Worm (Caenorhabditis elegans) whole organism, young adult: ENCODE measurements around the gene mdt-9.

Experiments used
- B0035.1 ChIP-seq: sonication (generic microtip); optimal IDR thresholded peaks from 2 replicates; lab custom pipeline; 2016; ENCODE audit warnings: missing genetic modification characterization, mild to moderate bottlenecking, missing compliant biosample characterization, missing genotype, missing genetic modification reagents
- B0261.1 ChIP-seq: sonication (generic microtip); optimal IDR thresholded peaks from 2 replicates; lab custom pipeline; 2016; ENCODE audit warnings: mild to moderate bottlenecking, missing genetic modification characterization, moderate library complexity, missing compliant biosample characterization
- B0336.3 ChIP-seq: fragments of 200-800 bp; sonication (Bioruptor generic); IDR thresholded peaks from 2 replicates; pipeline ENCODE4 v1.3.6; 2022; ENCODE audit warnings: missing genetic modification characterization, missing compliant biosample characterization
- F10E7.11 ChIP-seq: sonication (generic microtip); optimal IDR thresholded peaks from 2 replicates; lab custom pipeline; 2017; ENCODE audit warnings: mild to moderate bottlenecking, missing genetic modification characterization, moderate library complexity, missing compliant biosample characterization
- F23B12.7 ChIP-seq: sonication (generic microtip); optimal IDR thresholded peaks from 2 replicates; lab custom pipeline; 2017; ENCODE audit warnings: missing genetic modification characterization, mild to moderate bottlenecking, missing compliant biosample characterization, antibody characterized with exemption, moderate library complexity; ENCODE audit not compliant: insufficient read depth
- F49E8.2 ChIP-seq: sonication (generic microtip); optimal IDR thresholded peaks from 3 replicates; lab custom pipeline; 2017; ENCODE audit warnings: missing genetic modification characterization, mild to moderate bottlenecking, missing compliant biosample characterization, antibody characterized with exemption, moderate library complexity; ENCODE audit not compliant: insufficient read depth
- F52B5.7 ChIP-seq: sonication (generic microtip); optimal IDR thresholded peaks from 2 replicates; lab custom pipeline; 2016; ENCODE audit warnings: mild to moderate bottlenecking, missing genetic modification characterization, missing compliant biosample characterization
- F55B11.4 ChIP-seq: sonication (generic microtip); optimal IDR thresholded peaks from 2 replicates; lab custom pipeline; 2016; ENCODE audit warnings: missing compliant biosample characterization, missing genetic modification characterization, borderline replicate concordance; ENCODE audit not compliant: insufficient read depth
- F57A8.1 ChIP-seq: fragments of 200-800 bp; sonication (Bioruptor generic); optimal IDR thresholded peaks from 2 replicates; lab custom pipeline; 2018; ENCODE audit warnings: mild to moderate bottlenecking, missing genetic modification characterization, moderate library complexity, missing compliant biosample characterization
- K11D2.4 ChIP-seq: fragments of 200-800 bp; sonication (Bioruptor generic); IDR thresholded peaks from 2 replicates; pipeline ENCODE4 v1.3.6; 2022; ENCODE audit warnings: missing genetic modification reagents, missing genetic modification characterization, missing compliant biosample characterization
- akir-1 ChIP-seq: fragments of 200-800 bp; sonication (Bioruptor generic); optimal IDR thresholded peaks from 2 replicates; lab custom pipeline; 2018; ENCODE audit warnings: mild to moderate bottlenecking, missing genetic modification characterization, moderate library complexity, missing compliant biosample characterization
- ama-1 ChIP-seq, 3 experiments: fragments of 150-350 bp in 1 of 3; sonication (generic microtip) in 2 of 3; optimal IDR thresholded peaks; 2 replicates each; lab custom pipeline; 2014 to 2018; ENCODE audit warnings: missing biosample characterization in 2 of 3, missing genetic modification characterization in 2 of 3, missing genetic modification reagents in 2 of 3
- aptf-2 ChIP-seq: fragments of 200-800 bp; sonication (Bioruptor generic); conservative IDR thresholded peaks from 2 replicates; pipeline ENCODE4 v1.3.6; 2022; ENCODE audit warnings: missing genetic modification reagents, missing genetic modification characterization, missing compliant biosample characterization
- atf-7 ChIP-seq: sonication (generic microtip); optimal IDR thresholded peaks from 2 replicates; lab custom pipeline; 2017; ENCODE audit warnings: mild to moderate bottlenecking, missing genetic modification characterization, missing compliant biosample characterization
- attf-5 ChIP-seq: fragments of 200-800 bp; sonication (Bioruptor generic); optimal IDR thresholded peaks from 2 replicates; lab custom pipeline; 2018; ENCODE audit warnings: mild to moderate bottlenecking, missing genetic modification characterization, missing compliant biosample characterization
- bed-1 ChIP-seq: fragments of 200-800 bp; sonication (Bioruptor generic); IDR thresholded peaks from 2 replicates; pipeline ENCODE4 v1.3.6; 2022; ENCODE audit warnings: missing genetic modification reagents, missing genetic modification characterization, missing compliant biosample characterization
- ccch-3 ChIP-seq: fragments of 200-800 bp; sonication (Bioruptor generic); optimal IDR thresholded peaks from 2 replicates; lab custom pipeline; 2018; ENCODE audit warnings: mild to moderate bottlenecking, missing genetic modification characterization, missing compliant biosample characterization
- cebp-1 ChIP-seq, 2 experiments: fragments of 200-800 bp in 1 of 2; sonication (Bioruptor generic) in 1 of 2; sonication (generic microtip) in 1 of 2; IDR thresholded peaks in 1 of 2; optimal IDR thresholded peaks in 1 of 2; 2 replicates each; pipeline versions ENCODE4 v1.3.6 to Lab custom; 2017 to 2022; ENCODE audit warnings: missing compliant biosample characterization in 2 of 2, missing genetic modification characterization in 2 of 2, mild to moderate bottlenecking in 1 of 2, missing genetic modification reagents in 1 of 2, moderate library complexity in 1 of 2
- ceh-40 ChIP-seq: fragments of 200-800 bp; sonication (Bioruptor generic); IDR thresholded peaks from 2 replicates; pipeline ENCODE4 v1.3.6; 2022; ENCODE audit warnings: missing genetic modification characterization, missing compliant biosample characterization
- ceh-91 ChIP-seq: fragments of 200-800 bp; sonication (Bioruptor generic); IDR thresholded peaks from 2 replicates; pipeline ENCODE4 v1.3.6; 2022; ENCODE audit warnings: missing genetic modification reagents, missing genetic modification characterization, missing compliant biosample characterization
- dpff-1 ChIP-seq: sonication (generic microtip); optimal IDR thresholded peaks from 2 replicates; lab custom pipeline; 2017; ENCODE audit warnings: mild to moderate bottlenecking, missing genetic modification characterization, missing compliant biosample characterization
- dpl-1 ChIP-seq: fragments of 150-350 bp; optimal IDR thresholded peaks from 2 replicates; lab custom pipeline; 2014; ENCODE audit warnings: missing biosample characterization, missing genetic modification reagents, missing genetic modification characterization
- efl-1 ChIP-seq: fragments of 150-350 bp; optimal IDR thresholded peaks from 2 replicates; lab custom pipeline; 2014; ENCODE audit warnings: missing biosample characterization, missing genetic modification reagents, missing genetic modification characterization
- egrh-3 ChIP-seq: fragments of 200-800 bp; sonication (Bioruptor generic); IDR thresholded peaks from 2 replicates; pipeline ENCODE4 v1.3.6; 2022; ENCODE audit warnings: missing genetic modification reagents, missing genetic modification characterization, missing compliant biosample characterization
- ekl-4 ChIP-seq: fragments of 200-800 bp; sonication (Bioruptor generic); IDR thresholded peaks from 2 replicates; pipeline ENCODE4 v1.3.6; 2022; ENCODE audit warnings: missing genetic modification reagents, missing genetic modification characterization, missing compliant biosample characterization
- gei-17 ChIP-seq: fragments of 200-800 bp; sonication (Bioruptor generic); optimal IDR thresholded peaks from 2 replicates; lab custom pipeline; 2018; ENCODE audit warnings: mild to moderate bottlenecking, missing genetic modification characterization, missing compliant biosample characterization
- him-1 ChIP-seq: sonication (generic microtip); optimal IDR thresholded peaks from 2 replicates; lab custom pipeline; 2016; ENCODE audit warnings: missing genotype, missing genetic modification reagents, missing genetic modification characterization, missing compliant biosample characterization
- hmg-20 ChIP-seq: fragments of 200-800 bp; sonication (Bioruptor generic); IDR thresholded peaks from 2 replicates; pipeline ENCODE4 v1.3.6; 2022; ENCODE audit warnings: missing genetic modification reagents, missing genetic modification characterization, missing compliant biosample characterization
- hsf-1 ChIP-seq: fragments of 200-800 bp; sonication (Bioruptor generic); IDR thresholded peaks from 2 replicates; pipeline ENCODE4 v1.3.6; 2022; ENCODE audit warnings: missing genetic modification reagents, missing genetic modification characterization, missing compliant biosample characterization
- let-526 ChIP-seq: fragments of 200-800 bp; sonication (Bioruptor generic); IDR thresholded peaks from 2 replicates; pipeline ENCODE4 v1.3.6; 2022; ENCODE audit warnings: missing genetic modification reagents, missing genetic modification characterization, missing compliant biosample characterization
- lin-54 ChIP-seq: fragments of 200-800 bp; sonication (Bioruptor generic); optimal IDR thresholded peaks from 2 replicates; lab custom pipeline; 2018; ENCODE audit warnings: mild to moderate bottlenecking, missing genetic modification characterization, missing compliant biosample characterization
- lir-1 ChIP-seq: fragments of 200-800 bp; sonication (Bioruptor generic); conservative IDR thresholded peaks from 2 replicates; pipeline ENCODE4 v1.3.6; 2022; ENCODE audit warnings: missing genetic modification reagents, missing genetic modification characterization, missing compliant biosample characterization
- lsl-1 ChIP-seq: fragments of 200-800 bp; sonication (Bioruptor generic); optimal IDR thresholded peaks from 2 replicates; lab custom pipeline; 2018; ENCODE audit warnings: mild to moderate bottlenecking, missing genetic modification characterization, moderate library complexity, missing compliant biosample characterization
- lsy-27 ChIP-seq: sonication (generic microtip); optimal IDR thresholded peaks from 2 replicates; lab custom pipeline; 2017; ENCODE audit warnings: missing genetic modification characterization, mild to moderate bottlenecking, missing compliant biosample characterization, antibody characterized with exemption, missing genotype, borderline replicate concordance; ENCODE audit not compliant: insufficient read depth
- madf-6 ChIP-seq: fragments of 200-800 bp; sonication (Bioruptor generic); IDR thresholded peaks from 2 replicates; pipeline ENCODE4 v1.3.6; 2022; ENCODE audit warnings: missing genetic modification reagents, missing genetic modification characterization, missing compliant biosample characterization
- nfyb-1 ChIP-seq: fragments of 200-800 bp; sonication (Bioruptor generic); IDR thresholded peaks from 2 replicates; pipeline ENCODE4 v1.3.6; 2022; ENCODE audit warnings: missing genetic modification reagents, missing genetic modification characterization, missing compliant biosample characterization
- nhr-120 ChIP-seq: fragments of 200-800 bp; sonication (Bioruptor generic); IDR thresholded peaks from 2 replicates; pipeline ENCODE4 v1.3.6; 2022; ENCODE audit warnings: missing genetic modification characterization, missing compliant biosample characterization
- nhr-179 ChIP-seq: sonication (generic microtip); optimal IDR thresholded peaks from 2 replicates; lab custom pipeline; 2016; ENCODE audit warnings: mild to moderate bottlenecking, missing genetic modification characterization, missing compliant biosample characterization
- pbrm-1 ChIP-seq: fragments of 200-800 bp; sonication (Bioruptor generic); IDR thresholded peaks from 2 replicates; pipeline ENCODE4 v1.3.6; 2022; ENCODE audit warnings: missing genetic modification reagents, missing genetic modification characterization, missing compliant biosample characterization
- pha-4 ChIP-seq: fragments of 150-350 bp; sonication (generic microtip); optimal IDR thresholded peaks from 2 replicates; lab custom pipeline; 2014; ENCODE audit warnings: missing biosample characterization, missing genetic modification reagents, missing genetic modification characterization
- snpc-1.3 ChIP-seq: sonication (generic microtip); optimal IDR thresholded peaks from 2 replicates; lab custom pipeline; 2017; ENCODE audit warnings: missing genetic modification characterization, mild to moderate bottlenecking, missing compliant biosample characterization, antibody characterized with exemption, moderate library complexity, missing genotype, missing genetic modification reagents; ENCODE audit not compliant: insufficient read depth
- tbp1 ChIP-seq: fragments of 200-800 bp; sonication (Bioruptor generic); optimal IDR thresholded peaks from 2 replicates; lab custom pipeline; 2018; ENCODE audit warnings: mild to moderate bottlenecking, missing genetic modification characterization, missing compliant biosample characterization
- xnd-1 ChIP-seq: sonication (generic microtip); optimal IDR thresholded peaks from 2 replicates; lab custom pipeline; 2016; ENCODE audit warnings: missing genotype, missing genetic modification reagents, missing genetic modification characterization, missing compliant biosample characterization
- ztf-25 ChIP-seq: fragments of 200-800 bp; sonication (Bioruptor generic); IDR thresholded peaks from 2 replicates; pipeline ENCODE4 v1.3.6; 2022; ENCODE audit warnings: missing genetic modification reagents, missing genetic modification characterization, missing compliant biosample characterization
- ztf-26 ChIP-seq: sonication (generic microtip); optimal IDR thresholded peaks from 2 replicates; lab custom pipeline; 2017; ENCODE audit warnings: missing genetic modification characterization, missing compliant biosample characterization
- ztf-3 ChIP-seq: fragments of 200-800 bp; sonication (Bioruptor generic); optimal IDR thresholded peaks from 2 replicates; lab custom pipeline; 2018; ENCODE audit warnings: mild to moderate bottlenecking, missing genetic modification characterization, missing compliant biosample characterization
- ztf-6 ChIP-seq: fragments of 200-800 bp; sonication (Bioruptor generic); IDR thresholded peaks from 2 replicates; pipeline ENCODE4 v1.3.6; 2022; ENCODE audit warnings: missing genetic modification reagents, missing genetic modification characterization, missing compliant biosample characterization

mdt-9 gene

DNA sequence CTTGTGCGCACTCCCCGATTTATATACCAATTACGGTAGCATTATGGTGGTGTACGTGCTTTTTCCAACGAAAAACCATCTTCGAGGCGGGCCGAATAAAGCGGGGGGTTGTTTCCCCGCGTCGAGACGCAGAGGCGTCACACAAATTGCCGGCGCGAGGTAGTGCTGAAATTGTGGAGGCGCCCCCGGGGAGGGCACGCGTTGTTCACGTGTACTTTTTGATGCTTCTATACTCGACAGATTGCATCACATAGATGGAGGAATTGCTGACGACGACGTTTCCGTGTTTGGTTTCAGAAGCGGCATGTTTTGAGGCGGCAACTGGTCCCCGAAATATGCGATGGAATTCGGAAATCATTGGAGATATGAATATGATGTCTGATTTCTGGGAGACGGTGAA lies 9.1 kb downstream of the mdt-9 start (continued):
- TF ChIP-seq lir-1 (GFP tag; lab: Robert Waterston, UW) (peak; percentile 44; the same call in 1 of the 2 replicates), F57A8.1 (GFP tag; lab: Kevin White, UChicago) (no peak), ztf-6 (GFP tag; lab: Robert Waterston, UW) (0 out of 2 replicates have a peak, but pooled peaks have one; percentile 74), nhr-120 (GFP tag; lab: Robert Waterston, UW) (no peak), ceh-40 (GFP tag; lab: Robert Waterston, UW) (no peak), ccch-3 (no peak), akir-1 (GFP tag; lab: Kevin White, UChicago) (no peak), egrh-3 (GFP tag; lab: Robert Waterston, UW) (0 out of 2 replicates have a peak, but pooled peaks have one; percentile 27), pbrm-1 (GFP tag; lab: Robert Waterston, UW) (peak; percentile 49; the same call in 1 of the 2 replicates), let-526 (GFP tag; lab: Robert Waterston, UW) (no peak), attf-5 (GFP tag; lab: Kevin White, UChicago) (peak; percentile 64), bed-1 (GFP tag; lab: Robert Waterston, UW) (0 out of 2 replicates have a peak, but pooled peaks have one; percentile 76), B0336.3 (GFP tag; lab: Robert Waterston, UW) (peak; percentile 75), lsy-27 (no peak), B0035.1 (tag; lab: Kevin White, UChicago) (no peak), ztf-3 (GFP tag; lab: Kevin White, UChicago) (peak; percentile 39), cebp-1 (GFP tag; IDR thresholded peaks at IDR 0.05; lab: Robert Waterston, UW) (no peak), cebp-1 (tag; optimal IDR thresholded peaks at IDR 0.05; lab: Kevin White, UChicago) (peak; percentile 84), F23B12.7 (tag; lab: Kevin White, UChicago) (no peak), F55B11.4 (tag; lab: Kevin White, UChicago) (no peak), efl-1 (GFP tag; lab: Kevin White, UChicago) (no peak), him-1 (tag; lab: Kevin White, UChicago) (no peak), madf-6 (GFP tag; lab: Robert Waterston, UW) (no peak), K11D2.4 (GFP tag; lab: Robert Waterston, UW) (peak; percentile 64; the same call in 1 of the 2 replicates), nfyb-1 (GFP tag; lab: Robert Waterston, UW) (0 out of 2 replicates have a peak, but pooled peaks have one; percentile 51), snpc-1.3 (tag; lab: Kevin White, UChicago) (no peak), B0261.1 (tag; lab: Kevin White, UChicago) (no peak), atf-7 (tag; lab: Kevin White, UChicago) (peak; percentile 82), lin-54 (GFP tag; lab: Kevin White, UChicago) (peak; percentile 44), pha-4 (no peak), dpl-1 (GFP tag; lab: Kevin White, UChicago) (no peak), F10E7.11 (no peak), ceh-91 (no peak), gei-17 (GFP tag; lab: Kevin White, UChicago) (no peak), nhr-179 (tag; lab: Kevin White, UChicago) (no peak), tbp1 (peak; percentile 57), aptf-2 (no peak), dpff-1 (tag; lab: Kevin White, UChicago) (no peak), hsf-1 (GFP tag; lab: Robert Waterston, UW) (no peak), ama-1 (optimal IDR thresholded peaks at IDR 0.05; lab: Kevin White, UChicago) (no peak), ama-1 (GFP tag; optimal IDR thresholded peaks at IDR 0.05; lab: Kevin White, UChicago) (no peak), ztf-26 (tag; lab: Kevin White, UChicago) (peak; percentile 89), ekl-4 (no peak), F49E8.2 (tag; lab: Kevin White, UChicago) (no peak), ztf-25 (GFP tag; lab: Robert Waterston, UW) (no peak; the same call in 1 of the 2 replicates), xnd-1 (tag; lab: Kevin White, UChicago) (no peak), F52B5.7 (tag; lab: Kevin White, UChicago) (no peak), hmg-20 (GFP tag; lab: Robert Waterston, UW) (no peak), lsl-1 (GFP tag; lab: Kevin White, UChicago) (no peak)
